Fruit fly (Drosophila melanogaster) whole organism, embryonic: ENCODE measurements around the gene Ctl1.
A peak's percentile ranks its signal among the peaks of the same experiment; 100 is the strongest.

Source experiments
- Atf-2 ChIP-seq: fragments of 200-800 bp; sonication (Bioruptor generic); optimal IDR thresholded peaks from 2 replicates; lab custom pipeline; 2016; ENCODE audit warnings: missing biosample characterization, missing genetic modification characterization
- BEAF-32 ChIP-seq: fragments of 200-800 bp; sonication (Bioruptor generic); optimal IDR thresholded peaks from 3 replicates; lab custom pipeline; 2017; ENCODE audit warnings: missing biosample characterization, missing genetic modification characterization, mild to moderate bottlenecking, moderate library complexity, missing genetic modification reagents
- C15 ChIP-seq: fragments of 200-800 bp; sonication (Bioruptor generic); IDR thresholded peaks from 3 replicates; pipeline ENCODE4 v1.3.6; 2022; ENCODE audit warnings: missing biosample characterization, missing genetic modification characterization
- CG1024 ChIP-seq: fragments of 200-800 bp; sonication (Bioruptor generic); IDR thresholded peaks from 2 replicates; pipeline ENCODE4 v1.3.6; 2022; ENCODE audit warnings: missing biosample characterization, missing genetic modification characterization
- CG10366 ChIP-seq: fragments of 200-800 bp; sonication (Bioruptor generic); IDR thresholded peaks from 2 replicates; pipeline ENCODE4 v1.3.6; 2022; ENCODE audit warnings: missing biosample characterization, missing genetic modification characterization
- CG10979 ChIP-seq: fragments of 200-800 bp; sonication (Bioruptor generic); optimal IDR thresholded peaks from 2 replicates; lab custom pipeline; 2018; ENCODE audit warnings: missing biosample characterization, mild to moderate bottlenecking, missing genetic modification characterization, moderate library complexity
- CG14014 ChIP-seq: fragments of 200-800 bp; sonication (Bioruptor generic); IDR thresholded peaks from 2 replicates; pipeline ENCODE4 v1.3.6; 2022; ENCODE audit warnings: missing biosample characterization, missing genetic modification characterization
- CG14441 ChIP-seq: fragments of 200-800 bp; sonication (Bioruptor generic); IDR thresholded peaks from 2 replicates; pipeline ENCODE4 v1.3.6; 2022; ENCODE audit warnings: missing biosample characterization, missing genetic modification characterization
- CG15479 ChIP-seq: fragments of 200-800 bp; sonication (Bioruptor generic); optimal IDR thresholded peaks from 3 replicates; lab custom pipeline; 2019; ENCODE audit warnings: missing biosample characterization, mild to moderate bottlenecking, missing genetic modification characterization, moderate library complexity
- CG15514 ChIP-seq: fragments of 200-800 bp; sonication (Bioruptor generic); optimal IDR thresholded peaks from 3 replicates; lab custom pipeline; 2017; ENCODE audit warnings: missing biosample characterization, missing genetic modification characterization, mild to moderate bottlenecking, moderate library complexity, missing genetic modification reagents
- CG17829 ChIP-seq: fragments of 200-800 bp; optimal IDR thresholded peaks from 2 replicates; lab custom pipeline; 2019; ENCODE audit warnings: missing biosample characterization, mild to moderate bottlenecking, missing genetic modification characterization, moderate library complexity
- CG17912 ChIP-seq: fragments of 200-800 bp; sonication (Bioruptor generic); optimal IDR thresholded peaks from 2 replicates; lab custom pipeline; 2018; ENCODE audit warnings: missing biosample characterization, mild to moderate bottlenecking, missing genetic modification characterization
- CG18476 ChIP-seq: fragments of 200-800 bp; sonication (Bioruptor generic); optimal IDR thresholded peaks from 2 replicates; lab custom pipeline; 2016; ENCODE audit warnings: missing biosample characterization, mild to moderate bottlenecking, missing genetic modification characterization
- CG2120 ChIP-seq: fragments of 200-800 bp; sonication (Bioruptor generic); optimal IDR thresholded peaks from 3 replicates; lab custom pipeline; 2016; ENCODE audit warnings: missing biosample characterization, missing genetic modification characterization
- CG2199 ChIP-seq: fragments of 200-800 bp; sonication (Bioruptor generic); IDR thresholded peaks from 3 replicates; pipeline ENCODE4 v1.3.6; 2022; ENCODE audit warnings: missing biosample characterization, missing genetic modification characterization
- CG30431 ChIP-seq: fragments of 200-800 bp; sonication (Bioruptor generic); optimal IDR thresholded peaks from 2 replicates; lab custom pipeline; 2017; ENCODE audit warnings: missing biosample characterization, missing genetic modification characterization
- CG32772 ChIP-seq: fragments of 200-800 bp; sonication (Bioruptor generic); IDR thresholded peaks from 2 replicates; pipeline ENCODE4 v1.3.6; 2022; ENCODE audit warnings: missing biosample characterization, missing genetic modification characterization
- CG3838 ChIP-seq: fragments of 200-800 bp; sonication (Bioruptor generic); optimal IDR thresholded peaks from 3 replicates; lab custom pipeline; 2016; ENCODE audit warnings: missing biosample characterization, missing genetic modification characterization
- CG4360 ChIP-seq: fragments of 200-800 bp; sonication (Bioruptor generic); IDR thresholded peaks from 2 replicates; pipeline ENCODE4 v1.3.6; 2022; ENCODE audit warnings: missing biosample characterization, missing genetic modification characterization
- CG9797 ChIP-seq: fragments of 200-800 bp; sonication (Bioruptor generic); optimal IDR thresholded peaks from 3 replicates; lab custom pipeline; 2018; ENCODE audit warnings: missing biosample characterization, mild to moderate bottlenecking, missing genetic modification characterization
- Dbx ChIP-seq: fragments of 200-800 bp; sonication (Bioruptor generic); IDR thresholded peaks from 3 replicates; pipeline ENCODE4 v1.3.6; 2022; ENCODE audit warnings: missing biosample characterization, missing genetic modification characterization
- Dip2 ChIP-seq: fragments of 200-800 bp; sonication (Bioruptor generic); IDR thresholded peaks from 2 replicates; pipeline ENCODE4 v1.3.6; 2022; ENCODE audit warnings: missing biosample characterization, missing genetic modification characterization
- HLHmδ ChIP-seq: fragments of 200-800 bp; sonication (Bioruptor generic); optimal IDR thresholded peaks from 2 replicates; lab custom pipeline; 2018; ENCODE audit warnings: missing biosample characterization, mild to moderate bottlenecking, missing genetic modification characterization, moderate library complexity
- Max ChIP-seq: fragments of 200-800 bp; sonication (Bioruptor generic); optimal IDR thresholded peaks from 2 replicates; lab custom pipeline; 2016; ENCODE audit warnings: missing biosample characterization, mild to moderate bottlenecking, missing genetic modification characterization
- Med ChIP-seq: fragments of 200-800 bp; sonication (Bioruptor generic); peaks from one replicate; lab custom pipeline; 2016; ENCODE audit warnings: missing biosample characterization, missing genetic modification characterization, mild to moderate bottlenecking, inconsistent platforms, moderate library complexity
- Myb ChIP-seq: fragments of 200-800 bp; sonication (Bioruptor generic); optimal IDR thresholded peaks from 2 replicates; lab custom pipeline; 2016; ENCODE audit warnings: missing biosample characterization, missing genetic modification characterization
- Opbp ChIP-seq: fragments of 200-800 bp; sonication (Bioruptor generic); IDR thresholded peaks from 3 replicates; pipeline ENCODE4 v1.3.6; 2022; ENCODE audit warnings: missing biosample characterization, missing genetic modification characterization; ENCODE audit not compliant: partially characterized antibody
- Rfx ChIP-seq: fragments of 200-800 bp; sonication (Bioruptor generic); IDR thresholded peaks from 2 replicates; pipeline ENCODE4 v1.3.6; 2022; ENCODE audit warnings: missing biosample characterization, missing genetic modification characterization
- Sry-β ChIP-seq: fragments of 200-800 bp; sonication (Bioruptor generic); optimal IDR thresholded peaks from 2 replicates; lab custom pipeline; 2018; ENCODE audit warnings: missing biosample characterization, mild to moderate bottlenecking, missing genetic modification characterization, moderate library complexity
- Trl ChIP-seq, 3 experiments: fragments of >200 bp in 2 of 3; fragments of 200-800 bp in 1 of 3; sonication (Bioruptor generic) in 1 of 3; optimal IDR thresholded peaks; 2 replicates in 1 of 3; 3 replicates in 2 of 3; lab custom pipeline; 2016 to 2017; ENCODE audit warnings: missing biosample characterization in 1 of 3, missing genetic modification characterization in 1 of 3
- az2 ChIP-seq: fragments of 200-800 bp; sonication (Bioruptor generic); optimal IDR thresholded peaks from 3 replicates; lab custom pipeline; 2016; ENCODE audit warnings: missing biosample characterization, missing genetic modification characterization
- bab2 ChIP-seq: fragments of 200-800 bp; sonication (Bioruptor generic); optimal IDR thresholded peaks from 2 replicates; lab custom pipeline; 2016; ENCODE audit warnings: missing biosample characterization, missing genetic modification characterization
- bsh ChIP-seq, 2 experiments: fragments of 200-800 bp; sonication (Bioruptor generic); optimal IDR thresholded peaks; 2 replicates each; lab custom pipeline; 2017 to 2018; ENCODE audit warnings: mild to moderate bottlenecking in 2 of 2, missing biosample characterization in 2 of 2, missing genetic modification characterization in 2 of 2, moderate library complexity in 1 of 2
- cg ChIP-seq: fragments of 200-800 bp; sonication (Bioruptor generic); optimal IDR thresholded peaks from 3 replicates; lab custom pipeline; 2019; ENCODE audit warnings: missing biosample characterization, mild to moderate bottlenecking, missing genetic modification characterization, moderate library complexity
- ci ChIP-seq: fragments of 200-800 bp; sonication (Bioruptor generic); IDR thresholded peaks from 3 replicates; pipeline ENCODE4 v1.3.6; 2022; ENCODE audit warnings: missing biosample characterization, missing genetic modification characterization
- fd96Cb ChIP-seq: fragments of 200-800 bp; sonication (Bioruptor generic); optimal IDR thresholded peaks from 2 replicates; lab custom pipeline; 2018; ENCODE audit warnings: missing biosample characterization, mild to moderate bottlenecking, missing genetic modification characterization, moderate library complexity
- h ChIP-seq: fragments of >200 bp; optimal IDR thresholded peaks from 2 replicates; lab custom pipeline; 2017
- ham ChIP-seq: fragments of 200-800 bp; sonication (Bioruptor generic); IDR thresholded peaks from 2 replicates; pipeline ENCODE4 v1.3.6; 2022; ENCODE audit warnings: missing biosample characterization, missing genetic modification characterization
- ind ChIP-seq: fragments of 200-800 bp; sonication (Bioruptor generic); optimal IDR thresholded peaks from 3 replicates; lab custom pipeline; 2016; ENCODE audit warnings: missing biosample characterization, missing genetic modification characterization
- kni ChIP-seq: fragments of 200-800 bp; sonication (Bioruptor generic); optimal IDR thresholded peaks from 3 replicates; lab custom pipeline; 2017; ENCODE audit warnings: mild to moderate bottlenecking, missing biosample characterization, missing genetic modification reagents, missing genetic modification characterization
- lilli ChIP-seq: fragments of 200-800 bp; sonication (Bioruptor generic); optimal IDR thresholded peaks from 3 replicates; lab custom pipeline; 2016; ENCODE audit warnings: missing biosample characterization, missing genetic modification characterization
- luna ChIP-seq: fragments of 200-800 bp; sonication (Bioruptor generic); optimal IDR thresholded peaks from 2 replicates; lab custom pipeline; 2016; ENCODE audit warnings: missing biosample characterization, missing genetic modification characterization
- nom ChIP-seq: fragments of 200-800 bp; sonication (Bioruptor generic); optimal IDR thresholded peaks from 2 replicates; lab custom pipeline; 2017; ENCODE audit warnings: missing biosample characterization, missing genetic modification characterization, mild to moderate bottlenecking, moderate library complexity, missing genetic modification reagents
- onecut ChIP-seq: fragments of 200-800 bp; sonication (Bioruptor generic); IDR thresholded peaks from 2 replicates; pipeline ENCODE4 v1.3.6; 2022; ENCODE audit warnings: missing biosample characterization, missing genetic modification characterization
- phol ChIP-seq: fragments of 200-800 bp; sonication (Bioruptor generic); optimal IDR thresholded peaks from 3 replicates; lab custom pipeline; 2018; ENCODE audit warnings: missing biosample characterization, mild to moderate bottlenecking, missing genetic modification characterization, moderate library complexity
- sna ChIP-seq: fragments of 200-800 bp; sonication (Bioruptor generic); IDR thresholded peaks from 2 replicates; pipeline ENCODE4 v1.3.6; 2022; ENCODE audit warnings: missing biosample characterization, missing genetic modification characterization; ENCODE audit not compliant: partially characterized antibody
- sob ChIP-seq: fragments of 200-800 bp; sonication (Bioruptor generic); IDR thresholded peaks from 2 replicates; pipeline ENCODE4 v1.3.6; 2022; ENCODE audit warnings: missing biosample characterization, missing genetic modification characterization
- toy ChIP-seq: fragments of 200-800 bp; sonication (Bioruptor generic); IDR thresholded peaks from 2 replicates; pipeline ENCODE4 v1.3.6; 2022; ENCODE audit warnings: missing biosample characterization, missing genetic modification characterization

Ctl1 gene

dm6 chr3L:4242428-4242827 is 35.3 kb upstream of the Ctl1 start, which contains the start of gene pav (continued):
- peak; percentile 55 for TF ChIP-seq CG14441 (GFP tag; lab: Robert Waterston, UW)
- TF ChIP-seq CG14014 (GFP tag; lab: Robert Waterston, UW), result peak; percentile 47; the same call in 1 of the 2 replicates
- peak; percentile 62 for TF ChIP-seq CG17829 (tag; lab: Kevin White, UChicago)
- peak; percentile 64 for TF ChIP-seq phol (tag; lab: Kevin White, UChicago)
- TF ChIP-seq CG30431 (GFP tag; lab: Kevin White, UChicago), result no peak
- TF ChIP-seq CG10366 (GFP tag; lab: Robert Waterston, UW), result peak; percentile 30
- no peak for TF ChIP-seq ham
- TF ChIP-seq CG10979, result peak; percentile 41
- TF ChIP-seq CG17912 (GFP tag; lab: Kevin White, UChicago), result no peak
- no peak for TF ChIP-seq luna (GFP tag; lab: Kevin White, UChicago)
- peak; percentile 16 for TF ChIP-seq lilli (GFP tag; lab: Kevin White, UChicago)
- peak; percentile 16 for TF ChIP-seq CG18476
- TF ChIP-seq CG9797 (GFP tag; lab: Kevin White, UChicago), result peak; percentile 79
- peak; percentile 35; the same call in 1 of the 3 replicates for TF ChIP-seq Dbx (GFP tag; lab: Robert Waterston, UW)
- no peak for TF ChIP-seq toy (GFP tag; lab: Robert Waterston, UW)
- no peak for TF ChIP-seq bab2 (GFP tag; lab: Kevin White, UChicago)
- peak; percentile 27 for TF ChIP-seq Max (GFP tag; lab: Kevin White, UChicago)
- TF ChIP-seq sna (GFP tag; lab: Robert Waterston, UW), result no peak
- TF ChIP-seq CG1024 (GFP tag; lab: Robert Waterston, UW), result 0 out of 2 replicates have a peak, but pooled peaks have one; percentile 18
- TF ChIP-seq CG15514 (GFP tag; lab: Kevin White, UChicago), result peak; percentile 58
- peak; percentile 41 for TF ChIP-seq CG2120 (GFP tag; lab: Kevin White, UChicago)
- TF ChIP-seq CG2199 (GFP tag; lab: Robert Waterston, UW), result no peak
- peak in 1 of 2 experiments; percentile 41 for TF ChIP-seq bsh (GFP tag; optimal IDR thresholded peaks at IDR 0.05; lab: Kevin White, UChicago)
- TF ChIP-seq Rfx (GFP tag; lab: Robert Waterston, UW), result peak; percentile 69
- peak; percentile 39 for TF ChIP-seq Myb (GFP tag; lab: Kevin White, UChicago)
- TF ChIP-seq ind (GFP tag; lab: Kevin White, UChicago), result peak; percentile 31
- TF ChIP-seq CG32772 (GFP tag; lab: Robert Waterston, UW), result 0 out of 2 replicates have a peak, but pooled peaks have one; percentile 27
- peak; percentile 24; the same call in 1 of the 2 replicates for TF ChIP-seq onecut (GFP tag; lab: Robert Waterston, UW)
- TF ChIP-seq Opbp (GFP tag; lab: Robert Waterston, UW), result 0 out of 3 replicates have a peak, but pooled peaks have one; percentile 6
- peak; percentile 1 for TF ChIP-seq az2
- TF ChIP-seq sob (GFP tag; lab: Robert Waterston, UW), result peak; percentile 49
- peak; percentile 44 for TF ChIP-seq fd96Cb (tag; lab: Kevin White, UChicago)

- TF ChIP-seq kni (GFP tag; lab: Kevin White, UChicago) (peak; percentile 46), CG1024 (GFP tag; lab: Robert Waterston, UW) (no peak), HLHmδ (GFP tag; lab: Kevin White, UChicago) (no peak), cg (GFP tag; lab: Kevin White, UChicago) (peak; percentile 65), Atf-2 (GFP tag; lab: Kevin White, UChicago) (peak; percentile 20), CG15479 (GFP tag; lab: Kevin White, UChicago) (peak; percentile 35), CG2199 (GFP tag; lab: Robert Waterston, UW) (0 out of 3 replicates have a peak, but pooled peaks have one; percentile 16), C15 (no peak), CG3838 (no peak), BEAF-32 (GFP tag; lab: Kevin White, UChicago) (no peak), Dip2 (GFP tag; lab: Robert Waterston, UW) (no peak), Sry-β (GFP tag; lab: Kevin White, UChicago) (peak; percentile 85), Med (GFP tag; lab: Kevin White, UChicago) (peak; percentile 43), bab2 (GFP tag; lab: Kevin White, UChicago) (no peak), h (lab: Kevin White, UChicago) (no peak), CG4360 (GFP tag; lab: Robert Waterston, UW) (peak; percentile 99), nom (peak; percentile 65), Trl (optimal IDR thresholded peaks at IDR 0.05; lab: Kevin White, UChicago) (peak; percentile 42 to 62), Trl (GFP tag; optimal IDR thresholded peaks at IDR 0.05; lab: Kevin White, UChicago) (no peak), ci (GFP tag; lab: Robert Waterston, UW) (0 out of 3 replicates have a peak, but pooled peaks have one; percentile 24)
Observed at dm6 chr3L:4252121-4252861, 25.5 kb upstream of the Ctl1 start.
